Worm (Caenorhabditis elegans) whole organism, early embryonic: Measurements from ENCODE around the gene cgh-1.

Experiments used
- B0310.2 ChIP-seq: sonication (generic microtip); optimal IDR thresholded peaks from 2 replicates; lab custom pipeline; 2016; ENCODE audit warnings: mild to moderate bottlenecking, missing genetic modification characterization, missing compliant biosample characterization
- ama-1 ChIP-seq: fragments of 150-350 bp; optimal IDR thresholded peaks from 2 replicates; lab custom pipeline; 2014
- ceh-36 ChIP-seq: sonication (generic microtip); optimal IDR thresholded peaks from 2 replicates; lab custom pipeline; 2016; ENCODE audit warnings: missing genetic modification characterization, inconsistent platforms, missing compliant biosample characterization
- flt-1 ChIP-seq: fragments of 200-800 bp; sonication (Bioruptor generic); IDR thresholded peaks from 2 replicates; pipeline ENCODE4 v1.3.6; 2022; ENCODE audit warnings: missing genetic modification characterization, missing compliant biosample characterization
- hmbx-1 ChIP-seq: sonication (generic microtip); optimal IDR thresholded peaks from 2 replicates; lab custom pipeline; 2016; ENCODE audit warnings: mild to moderate bottlenecking, missing genetic modification characterization, missing compliant biosample characterization
- hmg-4 ChIP-seq: fragments of 200-800 bp; sonication (Bioruptor generic); optimal IDR thresholded peaks from 2 replicates; lab custom pipeline; 2018; ENCODE audit warnings: mild to moderate bottlenecking, missing genetic modification characterization, missing compliant biosample characterization
- sea-1 ChIP-seq: fragments of 200-800 bp; sonication (Bioruptor generic); conservative IDR thresholded peaks from 2 replicates; pipeline ENCODE4 v1.3.6; 2022; ENCODE audit warnings: missing genetic modification characterization, missing compliant biosample characterization
- tbx-37 ChIP-seq: fragments of 200-800 bp; sonication (Bioruptor generic); conservative IDR thresholded peaks from 2 replicates; pipeline ENCODE4 v1.3.6; 2022; ENCODE audit warnings: missing genetic modification reagents, missing genetic modification characterization, missing compliant biosample characterization
- tra-4 ChIP-seq: sonication (generic microtip); optimal IDR thresholded peaks from 2 replicates; lab custom pipeline; 2017; ENCODE audit warnings: missing genetic modification characterization, missing compliant biosample characterization

ce11 chrIII:7542037-7542436, 44.4 kb upstream of the cgh-1 start:
- no peak for TF ChIP-seq flt-1 (GFP tag; lab: Robert Waterston, UW)
- no peak for TF ChIP-seq tra-4 (tag; lab: Kevin White, UChicago)
- no peak for TF ChIP-seq ceh-36 (tag; lab: Kevin White, UChicago)
- TF ChIP-seq sea-1 (GFP tag; lab: Robert Waterston, UW), result no peak
- TF ChIP-seq ama-1 (lab: Kevin White, UChicago), result no peak
- TF ChIP-seq B0310.2, result no peak
- no peak for TF ChIP-seq tbx-37 (GFP tag; lab: Robert Waterston, UW)
- TF ChIP-seq hmbx-1 (tag; lab: Kevin White, UChicago), result no peak
- TF ChIP-seq hmg-4, result no peak
